Worm (Caenorhabditis elegans): ENCODE results near the gene H34I24.1.
A peak's percentile ranks its signal among the peaks of the same experiment; 100 is the strongest.

H34I24.1 gene

DNA sequence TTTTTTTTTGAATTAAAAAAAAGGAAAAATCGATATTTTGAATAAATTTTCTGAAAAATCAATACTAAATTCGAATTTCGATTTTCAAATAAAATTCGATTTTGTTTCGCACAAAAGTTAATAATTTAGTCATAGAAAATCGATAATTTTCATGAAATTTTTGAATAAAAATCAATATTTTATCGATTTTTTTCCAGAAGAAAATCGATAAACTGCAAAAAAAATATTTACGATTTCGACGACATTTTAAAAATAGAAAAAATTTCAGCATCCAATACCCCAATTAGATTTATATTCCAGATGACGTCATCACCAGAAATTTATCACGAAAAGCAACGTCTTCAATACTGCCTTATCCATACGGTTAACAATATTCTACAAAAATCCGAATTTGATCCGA is 10.5 kb upstream of the H34I24.1 start, which contains the start of gene josd-1:
Gene josd-1, plus strand, starts transcription at position 301 of the 400 bp plus-strand sequence.
- TF ChIP-seq nhr-43 (tag; optimal IDR thresholded peaks at IDR 0.05; ENCODE audit: poor library complexity, severe bottlenecking) (no peak), unc-62 (GFP tag; optimal IDR thresholded peaks at IDR 0.05) (no peak)

DNA sequence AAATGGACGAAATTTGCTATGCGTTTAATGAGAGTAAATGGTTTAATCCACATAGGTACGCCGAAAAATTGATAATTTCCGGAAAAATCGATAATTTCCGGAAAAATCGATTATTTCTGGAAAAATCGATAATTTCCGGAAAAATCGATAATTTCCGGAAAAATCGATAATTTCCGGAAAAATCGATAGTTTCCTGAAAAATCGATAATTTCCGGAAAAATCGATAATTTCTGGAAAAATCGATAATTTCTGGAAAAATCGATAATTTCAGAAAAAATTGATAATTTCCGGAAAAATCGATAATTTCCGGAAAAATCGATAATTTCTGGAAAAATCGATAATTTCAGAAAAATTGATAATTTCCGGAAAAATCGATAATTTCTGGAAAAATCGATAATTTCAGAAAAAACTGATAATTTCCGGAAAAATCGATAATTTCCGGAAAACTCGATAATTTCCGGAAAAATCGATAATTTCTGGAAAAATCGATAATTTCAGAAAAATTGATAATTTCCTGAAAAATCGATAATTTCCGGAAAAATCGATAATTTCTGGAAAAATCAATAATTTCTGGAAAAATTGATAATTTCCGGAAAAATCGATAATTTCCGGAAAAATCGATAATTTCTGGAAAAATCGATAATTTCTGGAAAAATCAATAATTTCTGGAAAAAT is 10.0 kb upstream of the H34I24.1 start:
- peak; percentile 98 for TF ChIP-seq ceh-28 (tag; optimal IDR thresholded peaks at IDR 0.05)

DNA sequence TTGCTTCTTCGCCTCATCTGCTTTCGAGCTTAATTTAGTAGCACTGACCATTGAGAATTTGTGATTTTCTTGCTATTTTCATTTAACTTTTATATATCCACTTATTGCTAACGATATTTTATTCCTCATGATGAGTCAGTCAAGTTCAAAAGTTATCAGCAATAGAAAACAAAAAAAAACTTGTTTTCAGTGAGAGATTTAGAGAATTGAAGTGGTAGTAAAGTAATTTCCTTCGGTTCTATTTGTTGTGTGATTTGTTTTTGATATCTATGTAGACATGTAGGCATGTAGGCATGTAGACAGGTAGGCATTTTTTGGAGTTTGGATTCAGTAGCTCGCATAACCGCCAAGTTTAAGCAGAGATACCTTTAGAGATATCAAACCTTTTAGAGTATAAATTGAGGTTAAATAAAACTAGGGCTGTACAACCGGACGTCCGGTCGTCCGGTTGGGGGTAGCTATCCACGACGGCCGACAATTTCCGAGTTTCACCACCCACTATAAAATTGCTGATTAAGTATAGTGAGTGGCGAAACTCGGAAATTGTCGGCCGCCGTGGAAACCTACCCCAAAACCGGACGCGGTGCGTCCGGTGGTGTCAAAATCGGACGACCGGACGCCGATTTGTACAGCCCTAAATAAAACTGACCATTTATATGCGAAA is 5.8 kb upstream of the H34I24.1 start, which contains the start of gene Y71H2AR.2:
Gene Y71H2AR.2, minus strand, starts transcription at position 51 of the 664 bp plus-strand sequence.
- TF ChIP-seq unc-62 (GFP tag; optimal IDR thresholded peaks at IDR 0.05) (no peak), mml-1 (tag; optimal IDR thresholded peaks at IDR 0.05) (no peak), nhr-76 (tag; optimal IDR thresholded peaks at IDR 0.05) (no peak), egl-5 (tag; optimal IDR thresholded peaks at IDR 0.05) (no peak), snpc-4 (tag; optimal IDR thresholded peaks at IDR 0.05) (no peak), ceh-9 (tag; optimal IDR thresholded peaks at IDR 0.05) (no peak), nhr-237 (tag; optimal IDR thresholded peaks at IDR 0.05) (no peak), aly-2 (tag; optimal IDR thresholded peaks at IDR 0.05) (no peak), unc-39 (tag; optimal IDR thresholded peaks at IDR 0.05) (no peak), lsy-12 (tag; optimal IDR thresholded peaks at IDR 0.05) (no peak), mdl-1 (tag; optimal IDR thresholded peaks at IDR 0.05) (no peak), nhr-77 (tag; optimal IDR thresholded peaks at IDR 0.05) (no peak), ama-1 (optimal IDR thresholded peaks at IDR 0.05) (no peak), nhr-12 (tag; optimal IDR thresholded peaks at IDR 0.05) (no peak), fkh-10 (GFP tag; optimal IDR thresholded peaks at IDR 0.05) (no peak), ZK546.5 (tag; optimal IDR thresholded peaks at IDR 0.05) (no peak)

DNA sequence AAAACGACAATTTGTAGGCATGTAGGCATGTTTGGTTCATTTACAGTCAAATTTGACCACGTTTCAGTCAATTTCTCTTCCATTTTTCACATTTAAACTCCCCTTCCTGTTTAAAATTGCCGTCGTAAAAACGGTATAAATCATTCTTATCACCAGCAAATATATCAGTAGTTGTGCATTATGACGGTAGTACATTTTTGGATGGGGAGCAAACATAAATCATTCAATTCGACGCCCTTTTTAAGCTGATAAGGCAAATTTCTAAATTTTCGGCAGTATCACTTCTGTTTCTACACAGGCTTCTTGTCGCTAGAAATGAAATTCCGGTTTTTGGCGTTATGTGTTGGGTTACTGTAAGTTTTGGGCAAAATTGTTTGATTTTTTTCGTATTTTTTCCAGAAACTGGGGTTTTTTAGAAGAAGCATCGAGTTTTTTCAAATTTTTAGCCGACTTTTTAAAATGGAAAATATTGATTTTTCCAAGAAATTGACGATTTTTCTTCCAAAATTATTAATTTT is 4.9 kb upstream of the H34I24.1 start, which contains the start of gene H34I24.2:
Gene H34I24.2, plus strand, starts transcription at position 189 of the 518 bp plus-strand sequence.
- TF ChIP-seq ceh-28 (tag; optimal IDR thresholded peaks at IDR 0.05): no peak
- TF ChIP-seq lin-39 (tag; optimal IDR thresholded peaks at IDR 0.05): no peak
- TF ChIP-seq daf-12 (tag; optimal IDR thresholded peaks at IDR 0.05): no peak
- peak; percentile 66 for TF ChIP-seq elt-2 (tag; optimal IDR thresholded peaks at IDR 0.05)
- no peak for TF ChIP-seq lsy-12 (tag; optimal IDR thresholded peaks at IDR 0.05)

DNA sequence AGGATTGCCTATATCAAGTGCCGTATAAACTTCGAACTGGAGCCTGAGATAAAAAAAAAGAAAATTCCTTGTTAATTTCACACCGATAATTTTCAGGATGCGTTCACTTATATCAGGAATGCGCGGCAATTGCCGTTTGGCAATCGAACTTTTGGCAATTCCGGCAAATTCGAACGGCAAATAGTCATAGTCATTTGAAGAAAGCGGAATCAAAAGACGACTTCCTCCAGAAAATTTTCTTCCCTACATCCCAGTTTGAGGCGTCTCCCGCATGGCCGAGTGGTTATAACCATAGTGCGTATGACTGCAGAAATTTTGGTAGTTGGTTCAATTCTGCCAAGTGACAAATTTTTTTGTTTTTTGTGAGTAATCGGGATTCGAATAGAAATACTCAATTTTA is 9.1 kb downstream of the H34I24.1 start, which contains the start of gene F56F11.4:
Gene F56F11.4, plus strand, starts transcription at position 301 of the 400 bp plus-strand sequence.
- TF ChIP-seq ZK546.5 (tag; optimal IDR thresholded peaks at IDR 0.05) (no peak), lsy-12 (tag; optimal IDR thresholded peaks at IDR 0.05) (no peak), tbx-2 (tag; optimal IDR thresholded peaks at IDR 0.05) (no peak), lin-15B (tag; optimal IDR thresholded peaks at IDR 0.05) (no peak), ztf-11 (tag; optimal IDR thresholded peaks at IDR 0.05) (no peak), mml-1 (tag; optimal IDR thresholded peaks at IDR 0.05) (no peak), ceh-28 (tag; optimal IDR thresholded peaks at IDR 0.05) (no peak), ceh-82 (tag; optimal IDR thresholded peaks at IDR 0.05) (no peak), snpc-4 (tag; optimal IDR thresholded peaks at IDR 0.05) (no peak), unc-62 (GFP tag; optimal IDR thresholded peaks at IDR 0.05) (no peak), nhr-25 (tag; optimal IDR thresholded peaks at IDR 0.05) (no peak), elt-3 (tag; optimal IDR thresholded peaks at IDR 0.05) (no peak), unc-39 (tag; optimal IDR thresholded peaks at IDR 0.05) (no peak), pqm-1 (tag; optimal IDR thresholded peaks at IDR 0.05) (no peak), hmg-11 (tag; optimal IDR thresholded peaks at IDR 0.05) (no peak), R02D3.7 (tag; optimal IDR thresholded peaks at IDR 0.05) (no peak), ama-1 (optimal IDR thresholded peaks at IDR 0.05) (no peak), nhr-11 (tag; optimal IDR thresholded peaks at IDR 0.05) (no peak), sea-2 (GFP tag; optimal IDR thresholded peaks at IDR 0.05) (no peak)

All from whole organism, L3 larva.